Fruit fly (Drosophila melanogaster) whole organism, prepupa: ENCODE results near the gene CG16815.

Source experiments
- CG10631 ChIP-seq: fragments of 200-800 bp; sonication (Bioruptor generic); optimal IDR thresholded peaks from 2 replicates; lab custom pipeline; 2016; ENCODE audit warnings: missing biosample characterization, missing genetic modification characterization
- CG11294 ChIP-seq: fragments of 200-800 bp; sonication (Bioruptor generic); IDR thresholded peaks from 2 replicates; pipeline ENCODE4 v1.3.6; 2022; ENCODE audit warnings: missing biosample characterization, missing genetic modification characterization
- CG11762 ChIP-seq: fragments of 200-800 bp; sonication (Bioruptor generic); optimal IDR thresholded peaks from 3 replicates; lab custom pipeline; 2016; ENCODE audit warnings: missing biosample characterization, missing genetic modification characterization; ENCODE audit not compliant: insufficient read depth
- CG11902 ChIP-seq: fragments of 200-800 bp; sonication (Bioruptor generic); optimal IDR thresholded peaks from 3 replicates; lab custom pipeline; 2016; ENCODE audit warnings: missing biosample characterization, missing genetic modification characterization
- CG15336 ChIP-seq: fragments of 200-800 bp; sonication (Bioruptor generic); IDR thresholded peaks from 2 replicates; pipeline ENCODE4 v1.3.6; 2022; ENCODE audit warnings: missing biosample characterization, missing genetic modification characterization
- CG1621 ChIP-seq: fragments of 200-800 bp; sonication (Bioruptor generic); optimal IDR thresholded peaks from 3 replicates; lab custom pipeline; 2018; ENCODE audit warnings: missing biosample characterization, mild to moderate bottlenecking, missing genetic modification characterization
- CG31627 ChIP-seq: fragments of 200-800 bp; sonication (Bioruptor generic); optimal IDR thresholded peaks from 3 replicates; lab custom pipeline; 2016; ENCODE audit warnings: missing biosample characterization, missing genetic modification characterization
- CG32006 ChIP-seq: fragments of 200-800 bp; sonication (Bioruptor generic); optimal IDR thresholded peaks from 3 replicates; lab custom pipeline; 2017; ENCODE audit warnings: missing biosample characterization, mild to moderate bottlenecking, missing genetic modification characterization
- CG3919 ChIP-seq: fragments of 200-800 bp; sonication (Bioruptor generic); optimal IDR thresholded peaks from 3 replicates; lab custom pipeline; 2016; ENCODE audit warnings: missing biosample characterization, missing genetic modification characterization
- CG4318 ChIP-seq: fragments of 200-800 bp; sonication (Bioruptor generic); optimal IDR thresholded peaks from 3 replicates; lab custom pipeline; 2017; ENCODE audit warnings: missing biosample characterization, mild to moderate bottlenecking, missing genetic modification characterization
- CG6163 ChIP-seq: fragments of 200-800 bp; sonication (Bioruptor generic); IDR thresholded peaks from 3 replicates; pipeline ENCODE4 v1.3.6; 2022; ENCODE audit warnings: missing biosample characterization, missing genetic modification characterization
- CG6276 ChIP-seq: fragments of 200-800 bp; sonication (Bioruptor generic); optimal IDR thresholded peaks from 2 replicates; lab custom pipeline; 2017; ENCODE audit warnings: missing biosample characterization, mild to moderate bottlenecking, missing genetic modification characterization
- CG6808 ChIP-seq: fragments of 200-800 bp; sonication (Bioruptor generic); optimal IDR thresholded peaks from 3 replicates; lab custom pipeline; 2017; ENCODE audit warnings: missing biosample characterization, missing genetic modification characterization, mild to moderate bottlenecking, moderate library complexity, missing genetic modification reagents
- CG6854 ChIP-seq: fragments of 200-800 bp; sonication (Bioruptor generic); optimal IDR thresholded peaks from 2 replicates; lab custom pipeline; 2017; ENCODE audit warnings: missing biosample characterization, mild to moderate bottlenecking, missing genetic modification characterization
- CG7368 ChIP-seq: fragments of 200-800 bp; sonication (Bioruptor generic); optimal IDR thresholded peaks from 3 replicates; lab custom pipeline; 2016; ENCODE audit warnings: missing biosample characterization, missing genetic modification characterization
- CG8119 ChIP-seq: fragments of 200-800 bp; sonication (Bioruptor generic); IDR thresholded peaks from 3 replicates; pipeline ENCODE4 v1.3.6; 2022; ENCODE audit warnings: missing biosample characterization, missing genetic modification characterization
- CG8632 ChIP-seq: fragments of 200-800 bp; sonication (Bioruptor generic); optimal IDR thresholded peaks from 3 replicates; lab custom pipeline; 2016; ENCODE audit warnings: missing biosample characterization, missing genetic modification characterization
- Eip75B ChIP-seq: fragments of 200-800 bp; sonication (Bioruptor generic); optimal IDR thresholded peaks from 3 replicates; lab custom pipeline; 2016; ENCODE audit warnings: missing biosample characterization, missing genetic modification characterization
- Eip78C ChIP-seq: fragments of 200-800 bp; sonication (Bioruptor generic); peaks from one replicate; lab custom pipeline; 2016; ENCODE audit warnings: missing biosample characterization, missing genetic modification characterization
- Eip93F ChIP-seq: fragments of 200-800 bp; sonication (Bioruptor generic); optimal IDR thresholded peaks from 2 replicates; lab custom pipeline; 2016; ENCODE audit warnings: missing biosample characterization, mild to moderate bottlenecking, missing genetic modification characterization
- Ets96B ChIP-seq: fragments of 200-800 bp; optimal IDR thresholded peaks from 2 replicates; lab custom pipeline; 2019; ENCODE audit warnings: missing biosample characterization, mild to moderate bottlenecking, missing genetic modification characterization, moderate library complexity
- Gug ChIP-seq: fragments of 200-800 bp; sonication (Bioruptor generic); IDR thresholded peaks from 2 replicates; pipeline ENCODE4 v1.3.6; 2022; ENCODE audit warnings: missing biosample characterization, missing genetic modification characterization
- Hr38 ChIP-seq: sonication (Bioruptor generic); optimal IDR thresholded peaks from 2 replicates; lab custom pipeline; 2016; ENCODE audit warnings: missing biosample characterization, missing genetic modification characterization
- Hr39 ChIP-seq: fragments of 200-800 bp; sonication (Bioruptor generic); optimal IDR thresholded peaks from 2 replicates; lab custom pipeline; 2016; ENCODE audit warnings: missing biosample characterization, missing genetic modification characterization
- Hr4 ChIP-seq: fragments of 200-800 bp; sonication (Bioruptor generic); optimal IDR thresholded peaks from 3 replicates; lab custom pipeline; 2016; ENCODE audit warnings: missing biosample characterization, missing genetic modification characterization
- Lpt ChIP-seq: fragments of 200-800 bp; sonication (Bioruptor generic); optimal IDR thresholded peaks from 3 replicates; lab custom pipeline; 2016; ENCODE audit warnings: missing biosample characterization, missing genetic modification characterization
- Met ChIP-seq: fragments of 200-800 bp; sonication (Bioruptor generic); optimal IDR thresholded peaks from 3 replicates; lab custom pipeline; 2016; ENCODE audit warnings: missing biosample characterization, missing genetic modification characterization
- OdsH ChIP-seq: fragments of 200-800 bp; sonication (Bioruptor generic); optimal IDR thresholded peaks from 3 replicates; lab custom pipeline; 2016; ENCODE audit warnings: missing biosample characterization, missing genetic modification characterization
- Smox ChIP-seq: fragments of 200-800 bp; sonication (Bioruptor generic); optimal IDR thresholded peaks from 3 replicates; lab custom pipeline; 2016; ENCODE audit warnings: missing biosample characterization, missing genetic modification characterization
- Sox102F ChIP-seq: fragments of 200-800 bp; sonication (Bioruptor generic); optimal IDR thresholded peaks from 2 replicates; lab custom pipeline; 2016; ENCODE audit warnings: missing biosample characterization, mild to moderate bottlenecking, missing genetic modification characterization
- achi ChIP-seq: fragments of 200-800 bp; sonication (Bioruptor generic); optimal IDR thresholded peaks from 3 replicates; lab custom pipeline; 2016; ENCODE audit warnings: missing biosample characterization, missing genetic modification characterization
- cyc ChIP-seq: fragments of 200-800 bp; sonication (Bioruptor generic); optimal IDR thresholded peaks from 3 replicates; lab custom pipeline; 2016; ENCODE audit warnings: missing biosample characterization, missing genetic modification characterization
- dac ChIP-seq: fragments of 200-800 bp; sonication (Bioruptor generic); optimal IDR thresholded peaks from 2 replicates; lab custom pipeline; 2017; ENCODE audit warnings: missing biosample characterization, mild to moderate bottlenecking, missing genetic modification characterization
- esn ChIP-seq: fragments of 200-800 bp; sonication (Bioruptor generic); optimal IDR thresholded peaks from 2 replicates; lab custom pipeline; 2016; ENCODE audit warnings: missing biosample characterization, mild to moderate bottlenecking, missing genetic modification characterization, moderate library complexity
- fd59A ChIP-seq: fragments of 200-800 bp; sonication (Bioruptor generic); optimal IDR thresholded peaks from 2 replicates; lab custom pipeline; 2017; ENCODE audit warnings: missing biosample characterization, mild to moderate bottlenecking, missing genetic modification characterization, missing genetic modification reagents
- fkh ChIP-seq: fragments of 200-800 bp; sonication (Bioruptor generic); optimal IDR thresholded peaks from 3 replicates; lab custom pipeline; 2017; ENCODE audit warnings: missing biosample characterization, mild to moderate bottlenecking, missing genetic modification characterization, moderate library complexity
- net ChIP-seq: fragments of 200-800 bp; sonication (Bioruptor generic); optimal IDR thresholded peaks from 3 replicates; lab custom pipeline; 2016; ENCODE audit warnings: missing biosample characterization, missing genetic modification characterization
- pdm3 ChIP-seq: fragments of 200-800 bp; sonication (Bioruptor generic); optimal IDR thresholded peaks from 3 replicates; lab custom pipeline; 2016; ENCODE audit warnings: missing biosample characterization, missing genetic modification characterization
- salr ChIP-seq, 2 experiments: fragments of 200-800 bp; sonication (Bioruptor generic); optimal IDR thresholded peaks; 3 replicates each; lab custom pipeline; 2016 to 2018; ENCODE audit warnings: missing biosample characterization in 2 of 2, missing genetic modification characterization in 2 of 2, mild to moderate bottlenecking in 1 of 2
- spab ChIP-seq: fragments of 200-800 bp; sonication (Bioruptor generic); optimal IDR thresholded peaks from 2 replicates; lab custom pipeline; 2017; ENCODE audit warnings: missing biosample characterization, mild to moderate bottlenecking, missing genetic modification characterization, missing genetic modification reagents
- ss ChIP-seq, 2 experiments: fragments of 200-800 bp; sonication (Bioruptor generic); optimal IDR thresholded peaks; 2 replicates in 1 of 2; 3 replicates in 1 of 2; lab custom pipeline; 2017 to 2018; ENCODE audit warnings: mild to moderate bottlenecking in 2 of 2, missing biosample characterization in 2 of 2, missing genetic modification characterization in 2 of 2, moderate library complexity in 1 of 2
- svp ChIP-seq: fragments of 200-800 bp; sonication (Bioruptor generic); peaks from one replicate; lab custom pipeline; 2016; ENCODE audit warnings: missing biosample characterization, missing genetic modification characterization
- topi ChIP-seq: fragments of 200-800 bp; sonication (Bioruptor generic); optimal IDR thresholded peaks from 3 replicates; lab custom pipeline; 2016; ENCODE audit warnings: missing biosample characterization, missing genetic modification characterization
- vri ChIP-seq: fragments of 200-800 bp; sonication (Bioruptor generic); optimal IDR thresholded peaks from 3 replicates; lab custom pipeline; 2016; ENCODE audit warnings: missing biosample characterization, mild to moderate bottlenecking, missing genetic modification characterization

CG16815 gene

DNA sequence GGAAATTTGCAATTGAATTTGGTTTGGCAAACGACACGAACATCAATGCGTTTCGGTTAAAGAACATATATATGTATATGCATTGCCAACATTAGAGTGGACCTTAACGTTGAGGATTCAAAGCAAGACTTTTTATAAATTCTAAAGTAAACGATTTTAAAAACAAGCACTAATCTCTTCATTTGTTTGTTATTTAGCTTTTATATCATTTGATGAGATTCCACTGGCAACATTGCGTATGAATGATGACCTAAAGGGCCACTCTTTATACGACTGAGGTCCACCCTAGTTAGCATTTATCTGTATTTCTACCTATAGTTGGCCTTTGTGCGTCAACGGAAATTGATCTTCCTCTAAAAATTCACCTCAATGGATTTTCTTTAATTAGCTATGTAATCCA, 29.1 kb downstream of the CG16815 start:
- peak; percentile 66 for TF ChIP-seq CG15336 (GFP tag; lab: Robert Waterston, UW)
- TF ChIP-seq CG11294 (GFP tag; lab: Robert Waterston, UW), result no peak
- TF ChIP-seq CG32006, result peak; percentile 24
- TF ChIP-seq pdm3 (GFP tag; lab: Kevin White, UChicago), result peak; percentile 32
- no peak for TF ChIP-seq dac (GFP tag; lab: Kevin White, UChicago)
- no peak for TF ChIP-seq Ets96B (tag; lab: Kevin White, UChicago)
- TF ChIP-seq CG6276 (GFP tag; lab: Kevin White, UChicago), result peak; percentile 52
- no peak for TF ChIP-seq Gug
- peak; percentile 18 for TF ChIP-seq Lpt (GFP tag; lab: Kevin White, UChicago)
- peak; percentile 18 for TF ChIP-seq Met
- TF ChIP-seq ss (GFP tag; optimal IDR thresholded peaks at IDR 0.05; lab: Kevin White, UChicago), result no peak
- TF ChIP-seq spab (GFP tag; lab: Kevin White, UChicago), result no peak
- peak; percentile 48 for TF ChIP-seq achi (GFP tag; lab: Kevin White, UChicago)
- no peak for TF ChIP-seq Eip75B (GFP tag; lab: Kevin White, UChicago)
- TF ChIP-seq OdsH, result peak; percentile 35
- peak; percentile 82 for TF ChIP-seq Eip78C
- peak; percentile 42 for TF ChIP-seq CG3919 (GFP tag; lab: Kevin White, UChicago)
- TF ChIP-seq Hr4 (GFP tag; lab: Kevin White, UChicago), result peak; percentile 29
- no peak for TF ChIP-seq CG31627 (GFP tag; lab: Kevin White, UChicago)
- TF ChIP-seq CG8119 (GFP tag; lab: Robert Waterston, UW), result peak; percentile 60; the same call in 2 of the 3 replicates
- peak; percentile 22 for TF ChIP-seq net (GFP tag; lab: Kevin White, UChicago)
- peak; percentile 21 for TF ChIP-seq CG10631 (GFP tag; lab: Kevin White, UChicago)
- TF ChIP-seq cyc, result no peak
- no peak for TF ChIP-seq CG1621
- peak; percentile 53; the same call in 1 of the 3 replicates for TF ChIP-seq CG6163 (GFP tag; lab: Robert Waterston, UW)

DNA sequence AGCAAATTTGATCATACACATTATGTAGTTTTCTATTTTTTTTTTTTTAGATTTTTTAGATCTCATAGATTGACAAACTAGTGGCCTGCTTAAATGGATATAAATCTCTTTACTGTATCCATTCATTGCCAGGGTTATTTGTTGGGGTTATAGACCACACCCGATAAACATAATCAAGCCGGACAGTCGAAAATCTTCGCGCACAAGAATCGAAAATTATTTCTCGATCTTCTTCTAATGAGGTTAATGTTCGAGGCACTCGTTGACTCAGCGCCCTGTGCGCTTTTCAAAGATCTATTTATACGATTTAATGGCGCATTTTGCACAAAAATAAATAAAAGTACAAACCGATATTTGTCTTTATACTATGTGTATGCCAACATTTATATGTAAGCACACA, 30.0 kb downstream of the CG16815 start, which contains the start of gene CG31730:
TSS of gene CG31730 (minus strand) at position 101 of the 400 bp plus-strand sequence.
- TF ChIP-seq CG6808 (no peak), topi (GFP tag; lab: Kevin White, UChicago) (no peak), CG7368 (GFP tag; lab: Kevin White, UChicago) (no peak), vri (GFP tag; lab: Kevin White, UChicago) (no peak), Smox (no peak), CG8632 (GFP tag; lab: Kevin White, UChicago) (no peak), fkh (GFP tag; lab: Kevin White, UChicago) (no peak), salr (GFP tag; optimal IDR thresholded peaks at IDR 0.05; lab: Kevin White, UChicago) (no peak), CG10631 (GFP tag; lab: Kevin White, UChicago) (no peak), CG11762 (no peak), CG31627 (GFP tag; lab: Kevin White, UChicago) (no peak), CG1621 (no peak), CG6854 (no peak), fd59A (GFP tag; lab: Kevin White, UChicago) (no peak), esn (GFP tag; lab: Kevin White, UChicago) (no peak), CG3919 (GFP tag; lab: Kevin White, UChicago) (no peak), dac (GFP tag; lab: Kevin White, UChicago) (no peak), Hr38 (GFP tag; lab: Kevin White, UChicago) (no peak), CG4318 (no peak)

DNA sequence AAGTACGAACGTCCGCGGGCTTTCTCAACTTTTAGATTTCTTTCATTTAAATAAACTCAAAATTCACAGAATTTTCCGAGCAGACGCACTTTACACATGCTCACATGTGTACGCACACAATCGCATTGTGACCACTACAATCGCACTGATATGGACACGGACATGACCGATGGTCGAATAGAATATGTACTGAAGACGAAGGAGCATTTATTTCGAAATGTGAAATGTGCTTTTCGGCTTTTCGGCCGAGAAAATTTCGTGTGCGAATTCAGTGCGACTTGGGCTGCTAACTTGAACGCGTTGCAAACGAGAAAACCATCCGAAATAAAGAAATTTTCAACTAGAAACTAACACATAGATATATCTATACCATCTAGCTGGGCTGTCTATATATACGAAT, 31.1 kb downstream of the CG16815 start, which contains the start of gene CG44085:
TSS of gene CG44085 (plus strand) at position 269 of the 400 bp plus-strand sequence.
- no peak for TF ChIP-seq Eip93F (GFP tag; lab: Kevin White, UChicago)
- no peak for TF ChIP-seq CG11762
- TF ChIP-seq Eip75B (GFP tag; lab: Kevin White, UChicago), result no peak
- TF ChIP-seq pdm3 (GFP tag; lab: Kevin White, UChicago), result no peak
- TF ChIP-seq esn (GFP tag; lab: Kevin White, UChicago), result no peak
- TF ChIP-seq CG11902 (GFP tag; lab: Kevin White, UChicago), result no peak
- no peak for TF ChIP-seq Sox102F (GFP tag; lab: Kevin White, UChicago)
- TF ChIP-seq Hr39, result no peak
- no peak for TF ChIP-seq spab (GFP tag; lab: Kevin White, UChicago)
- TF ChIP-seq svp (GFP tag; lab: Kevin White, UChicago), result no peak
- no peak for TF ChIP-seq net (GFP tag; lab: Kevin White, UChicago)
